Fruit fly (Drosophila melanogaster) whole organism, embryonic: ENCODE data around the gene CG6937.

ENCODE experiments used
- Ada2b ChIP-seq: fragments of 200-800 bp; sonication (Bioruptor generic); IDR thresholded peaks from 2 replicates; pipeline ENCODE4 v1.3.6; 2022; ENCODE audit warnings: missing biosample characterization, missing genetic modification characterization
- B-H1 ChIP-seq: fragments of 200-800 bp; sonication (Bioruptor generic); IDR thresholded peaks from 3 replicates; pipeline ENCODE4 v1.3.6; 2022; ENCODE audit warnings: missing biosample characterization, missing genetic modification characterization
- CG10274 ChIP-seq: fragments of 200-800 bp; sonication (Bioruptor generic); optimal IDR thresholded peaks from 3 replicates; lab custom pipeline; 2017; ENCODE audit warnings: missing biosample characterization, mild to moderate bottlenecking, missing genetic modification characterization
- CG10565 ChIP-seq: fragments of 200-800 bp; sonication (Bioruptor generic); optimal IDR thresholded peaks from 3 replicates; lab custom pipeline; 2016; ENCODE audit warnings: missing biosample characterization, mild to moderate bottlenecking, missing genetic modification characterization
- CG12236 ChIP-seq: fragments of 200-800 bp; sonication (Bioruptor generic); optimal IDR thresholded peaks from 2 replicates; lab custom pipeline; 2016; ENCODE audit warnings: missing biosample characterization, missing genetic modification characterization
- CG12299 ChIP-seq: fragments of 200-800 bp; sonication (Bioruptor generic); optimal IDR thresholded peaks from 2 replicates; lab custom pipeline; 2018; ENCODE audit warnings: missing biosample characterization, mild to moderate bottlenecking, missing genetic modification characterization
- CG13287 ChIP-seq: fragments of 200-800 bp; sonication (Bioruptor generic); IDR thresholded peaks from 2 replicates; pipeline ENCODE4 v1.3.6; 2022; ENCODE audit warnings: missing biosample characterization, missing genetic modification characterization; ENCODE audit not compliant: partially characterized antibody
- CG14441 ChIP-seq: fragments of 200-800 bp; sonication (Bioruptor generic); IDR thresholded peaks from 2 replicates; pipeline ENCODE4 v1.3.6; 2022; ENCODE audit warnings: missing biosample characterization, missing genetic modification characterization
- CG1603 ChIP-seq: fragments of 200-800 bp; sonication (Bioruptor generic); optimal IDR thresholded peaks from 2 replicates; lab custom pipeline; 2019; ENCODE audit warnings: missing biosample characterization, mild to moderate bottlenecking, missing genetic modification characterization, moderate library complexity
- CG17186 ChIP-seq: fragments of 200-800 bp; sonication (Bioruptor generic); optimal IDR thresholded peaks from 3 replicates; lab custom pipeline; 2017; ENCODE audit warnings: missing biosample characterization, missing genetic modification reagents, missing genetic modification characterization
- CG17361 ChIP-seq: fragments of 200-800 bp; sonication (Bioruptor generic); IDR thresholded peaks from 3 replicates; pipeline ENCODE4 v1.3.6; 2022; ENCODE audit warnings: missing biosample characterization, missing genetic modification characterization
- CG30403 ChIP-seq: fragments of 200-800 bp; sonication (Bioruptor generic); optimal IDR thresholded peaks from 3 replicates; lab custom pipeline; 2016; ENCODE audit warnings: missing biosample characterization, missing genetic modification characterization
- CG31441 ChIP-seq: fragments of 200-800 bp; sonication (Bioruptor generic); IDR thresholded peaks from 2 replicates; pipeline ENCODE4 v1.3.6; 2022; ENCODE audit warnings: missing biosample characterization, missing genetic modification characterization
- CG4617 ChIP-seq: fragments of 200-800 bp; sonication (Bioruptor generic); optimal IDR thresholded peaks from 3 replicates; lab custom pipeline; 2016; ENCODE audit warnings: missing biosample characterization, missing genetic modification characterization, borderline replicate concordance
- CG6689 ChIP-seq: fragments of 200-800 bp; sonication (Bioruptor generic); IDR thresholded peaks from 2 replicates; pipeline ENCODE4 v1.3.6; 2022; ENCODE audit warnings: missing biosample characterization, missing genetic modification characterization
- CG6791 ChIP-seq: fragments of 200-800 bp; sonication (Bioruptor generic); IDR thresholded peaks from 3 replicates; pipeline ENCODE4 v1.3.6; 2022; ENCODE audit warnings: missing biosample characterization, missing genetic modification characterization; ENCODE audit not compliant: partially characterized antibody
- CG7928 ChIP-seq: fragments of 200-800 bp; sonication (Bioruptor generic); optimal IDR thresholded peaks from 2 replicates; lab custom pipeline; 2017; ENCODE audit warnings: missing biosample characterization, mild to moderate bottlenecking, missing genetic modification characterization
- CG8478 ChIP-seq: fragments of >200 bp; optimal IDR thresholded peaks from 2 replicates; lab custom pipeline; 2018
- CG8924 ChIP-seq: fragments of 200-800 bp; optimal IDR thresholded peaks from 3 replicates; lab custom pipeline; 2019; ENCODE audit warnings: missing biosample characterization, mild to moderate bottlenecking, missing genetic modification characterization, moderate library complexity
- CG9932 ChIP-seq: fragments of 200-800 bp; sonication (Bioruptor generic); IDR thresholded peaks from 2 replicates; pipeline ENCODE4 v1.3.6; 2022; ENCODE audit warnings: missing biosample characterization, missing genetic modification characterization
- Camta ChIP-seq: fragments of 200-800 bp; sonication (Bioruptor generic); optimal IDR thresholded peaks from 2 replicates; lab custom pipeline; 2016; ENCODE audit warnings: missing biosample characterization, missing genetic modification characterization
- Dfd ChIP-seq, 2 experiments: fragments of >200 bp; optimal IDR thresholded peaks; 2 replicates each; lab custom pipeline; 2017; ENCODE audit warnings: missing biosample characterization in 2 of 2, missing genetic modification characterization in 2 of 2
- Dll ChIP-seq: fragments of 200-800 bp; sonication (Bioruptor generic); IDR thresholded peaks from 4 replicates; pipeline ENCODE4 v1.3.6; 2022; ENCODE audit warnings: missing biosample characterization, missing genetic modification characterization; ENCODE audit not compliant: partially characterized antibody
- Hr51 ChIP-seq, 2 experiments: fragments of 200-800 bp; sonication (Bioruptor generic); optimal IDR thresholded peaks; 2 replicates in 1 of 2; 3 replicates in 1 of 2; lab custom pipeline; 2016 to 2018; ENCODE audit warnings: missing biosample characterization in 2 of 2, missing genetic modification characterization in 2 of 2, mild to moderate bottlenecking in 1 of 2, moderate library complexity in 1 of 2
- Hr78 ChIP-seq, 2 experiments: fragments of 200-800 bp in 1 of 2; fragments of >200 bp in 1 of 2; sonication (Bioruptor generic) in 1 of 2; optimal IDR thresholded peaks; 2 replicates each; lab custom pipeline; 2017 to 2019; ENCODE audit warnings: missing biosample characterization in 2 of 2, missing genetic modification characterization in 2 of 2, mild to moderate bottlenecking in 1 of 2, moderate library complexity in 1 of 2
- Scr ChIP-seq: fragments of 200-800 bp; sonication (Bioruptor generic); IDR thresholded peaks from 2 replicates; pipeline ENCODE4 v1.3.6; 2022; ENCODE audit warnings: missing biosample characterization, missing genetic modification characterization; ENCODE audit not compliant: partially characterized antibody
- Six4 ChIP-seq: fragments of 200-800 bp; sonication (Bioruptor generic); optimal IDR thresholded peaks from 2 replicates; lab custom pipeline; 2016; ENCODE audit warnings: missing biosample characterization, missing genetic modification characterization
- amos ChIP-seq: fragments of 200-800 bp; sonication (Bioruptor generic); IDR thresholded peaks from 2 replicates; pipeline ENCODE4 v1.3.6; 2022; ENCODE audit warnings: missing biosample characterization, missing genetic modification characterization; ENCODE audit not compliant: partially characterized antibody
- az2 ChIP-seq: fragments of 200-800 bp; sonication (Bioruptor generic); optimal IDR thresholded peaks from 3 replicates; lab custom pipeline; 2016; ENCODE audit warnings: missing biosample characterization, missing genetic modification characterization
- bowl ChIP-seq: fragments of 200-800 bp; sonication (Bioruptor generic); IDR thresholded peaks from 2 replicates; pipeline ENCODE4 v1.3.6; 2022; ENCODE audit warnings: missing biosample characterization, missing genetic modification characterization
- bsh ChIP-seq, 2 experiments: fragments of 200-800 bp; sonication (Bioruptor generic); optimal IDR thresholded peaks; 2 replicates each; lab custom pipeline; 2017 to 2018; ENCODE audit warnings: mild to moderate bottlenecking in 2 of 2, missing biosample characterization in 2 of 2, missing genetic modification characterization in 2 of 2, moderate library complexity in 1 of 2
- crc ChIP-seq: fragments of 200-800 bp; sonication (Bioruptor generic); optimal IDR thresholded peaks from 2 replicates; lab custom pipeline; 2016; ENCODE audit warnings: missing biosample characterization, missing genetic modification characterization
- crol ChIP-seq: fragments of 200-800 bp; sonication (Bioruptor generic); IDR thresholded peaks from 2 replicates; pipeline ENCODE4 v1.3.6; 2022; ENCODE audit warnings: missing biosample characterization, missing genetic modification characterization
- dmrt11E ChIP-seq: fragments of 200-800 bp; sonication (Bioruptor generic); optimal IDR thresholded peaks from 3 replicates; lab custom pipeline; 2018; ENCODE audit warnings: missing biosample characterization, mild to moderate bottlenecking, missing genetic modification characterization, moderate library complexity
- en ChIP-seq: fragments of 200-800 bp; sonication (Bioruptor generic); optimal IDR thresholded peaks from 2 replicates; lab custom pipeline; 2016; ENCODE audit warnings: missing biosample characterization, missing genetic modification characterization
- ewg ChIP-seq: fragments of 200-800 bp; sonication (Bioruptor generic); optimal IDR thresholded peaks from 3 replicates; lab custom pipeline; 2017; ENCODE audit warnings: mild to moderate bottlenecking, missing biosample characterization, missing genetic modification reagents, missing genetic modification characterization
- fd3F ChIP-seq: fragments of 200-800 bp; sonication (Bioruptor generic); optimal IDR thresholded peaks from 2 replicates; lab custom pipeline; 2018; ENCODE audit warnings: missing biosample characterization, mild to moderate bottlenecking, missing genetic modification characterization, moderate library complexity
- gcm2 ChIP-seq: fragments of 200-800 bp; sonication (Bioruptor generic); optimal IDR thresholded peaks from 2 replicates; lab custom pipeline; 2016; ENCODE audit warnings: missing biosample characterization, missing genetic modification characterization
- lov ChIP-seq, 2 experiments: fragments of 200-800 bp in 1 of 2; fragments of >200 bp in 1 of 2; sonication (Bioruptor generic) in 1 of 2; IDR thresholded peaks in 1 of 2; optimal IDR thresholded peaks in 1 of 2; 2 replicates in 1 of 2; 3 replicates in 1 of 2; pipeline versions ENCODE4 v1.3.6 to Lab custom; 2017 to 2022; ENCODE audit warnings: missing biosample characterization in 1 of 2, missing genetic modification characterization in 1 of 2
- nerfin-2 ChIP-seq: fragments of 200-800 bp; sonication (Bioruptor generic); IDR thresholded peaks from 2 replicates; pipeline ENCODE4 v1.3.6; 2022; ENCODE audit warnings: missing biosample characterization, missing genetic modification characterization; ENCODE audit not compliant: partially characterized antibody
- pfk ChIP-seq: fragments of 200-800 bp; sonication (Bioruptor generic); optimal IDR thresholded peaks from 2 replicates; lab custom pipeline; 2018; ENCODE audit warnings: missing biosample characterization, mild to moderate bottlenecking, missing genetic modification characterization, moderate library complexity
- pzg ChIP-seq: fragments of 200-800 bp; sonication (Bioruptor generic); optimal IDR thresholded peaks from 3 replicates; lab custom pipeline; 2018; ENCODE audit warnings: missing biosample characterization, mild to moderate bottlenecking, missing genetic modification characterization, moderate library complexity
- sc ChIP-seq, 3 experiments: fragments of >200 bp in 2 of 3; fragments of 200-800 bp in 1 of 3; sonication (Bioruptor generic) in 1 of 3; optimal IDR thresholded peaks; 2 replicates in 2 of 3; 3 replicates in 1 of 3; lab custom pipeline; 2017; ENCODE audit warnings: mild to moderate bottlenecking in 1 of 3, missing biosample characterization in 1 of 3, missing genetic modification characterization in 1 of 3, missing genetic modification reagents in 1 of 3
- tup ChIP-seq: fragments of 200-800 bp; sonication (Bioruptor generic); optimal IDR thresholded peaks from 2 replicates; lab custom pipeline; 2016; ENCODE audit warnings: missing biosample characterization, mild to moderate bottlenecking, missing genetic modification characterization, moderate library complexity
- vfl ChIP-seq: fragments of 200-800 bp; sonication (Bioruptor generic); optimal IDR thresholded peaks from 2 replicates; lab custom pipeline; 2016; ENCODE audit warnings: missing biosample characterization, missing genetic modification characterization
- wor ChIP-seq: fragments of 200-800 bp; sonication (Bioruptor generic); IDR thresholded peaks from 2 replicates; pipeline ENCODE4 v1.3.6; 2022; ENCODE audit warnings: missing biosample characterization, missing genetic modification characterization

Gene CG6937

DNA sequence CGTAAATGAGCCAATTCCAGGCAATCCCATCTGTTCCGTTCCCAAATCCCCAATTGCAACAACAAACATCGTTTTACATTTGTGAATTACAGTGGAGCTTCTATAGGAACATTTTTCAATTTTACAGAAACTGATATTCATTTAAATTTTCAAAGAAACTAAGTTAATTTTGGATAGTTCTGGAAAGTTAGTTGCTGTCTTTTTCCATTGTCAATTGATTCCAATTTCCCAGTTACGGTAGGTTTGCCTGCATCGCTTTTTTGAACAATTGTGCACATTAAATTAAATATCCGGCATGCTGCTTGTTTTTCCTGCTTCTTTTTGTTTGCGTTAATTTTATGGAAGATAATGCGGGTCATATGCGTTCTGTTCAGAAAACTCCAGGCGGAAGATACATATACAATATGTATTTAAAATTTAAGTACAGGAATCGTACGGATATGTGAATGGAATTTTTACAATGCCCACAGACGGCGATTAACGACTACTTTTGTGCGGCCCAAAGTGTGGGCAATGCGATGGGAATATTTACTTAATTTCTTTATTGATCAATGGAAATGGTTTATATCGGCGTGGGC lies 43.5 kb downstream of the CG6937 start (continued):
- TF ChIP-seq CG6791 (GFP tag; lab: Robert Waterston, UW) (no peak), Ada2b (peak; percentile 50), CG31441 (GFP tag; lab: Robert Waterston, UW) (no peak)

DNA sequence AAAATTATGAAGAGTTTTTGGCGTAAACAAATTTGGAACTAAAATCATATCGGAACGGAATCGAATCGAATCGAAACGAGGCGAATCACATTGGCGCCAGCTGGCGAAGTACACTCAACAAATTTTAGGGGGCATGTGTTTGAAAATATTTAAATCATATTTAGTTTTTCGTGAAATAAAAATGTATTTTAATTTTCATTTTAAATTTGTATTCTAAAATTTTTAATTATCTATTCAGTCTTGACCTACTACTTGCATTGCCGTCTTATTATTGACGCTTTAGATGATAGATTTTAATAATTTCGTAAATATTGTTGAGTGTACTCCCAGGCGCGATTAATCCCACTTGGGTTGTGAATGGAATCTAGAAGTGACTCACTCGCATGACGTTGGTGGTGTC lies 44.6 kb downstream of the CG6937 start:
- TF ChIP-seq CG1603 (tag; lab: Kevin White, UChicago) (no peak), nerfin-2 (GFP tag; lab: Robert Waterston, UW) (no peak), CG17361 (GFP tag; lab: Robert Waterston, UW) (0 out of 3 replicates have a peak, but pooled peaks have one; percentile 25), CG10274 (GFP tag; lab: Kevin White, UChicago) (no peak), gcm2 (GFP tag; lab: Kevin White, UChicago) (no peak), Camta (GFP tag; lab: Kevin White, UChicago) (no peak), bowl (GFP tag; lab: Robert Waterston, UW) (no peak), bsh (GFP tag; optimal IDR thresholded peaks at IDR 0.05; lab: Kevin White, UChicago) (no peak), sc (optimal IDR thresholded peaks at IDR 0.05; lab: Kevin White, UChicago) (no peak), sc (GFP tag; optimal IDR thresholded peaks at IDR 0.05; lab: Kevin White, UChicago) (no peak), Six4 (GFP tag; lab: Kevin White, UChicago) (no peak), dmrt11E (tag; lab: Kevin White, UChicago) (no peak), CG4617 (no peak), amos (no peak), pzg (GFP tag; lab: Kevin White, UChicago) (no peak), CG13287 (GFP tag; lab: Robert Waterston, UW) (no peak), CG10565 (GFP tag; lab: Kevin White, UChicago) (no peak), B-H1 (GFP tag; lab: Robert Waterston, UW) (no peak), Dll (no peak), CG7928 (GFP tag; lab: Kevin White, UChicago) (no peak), CG17186 (no peak), CG9932 (no peak), CG8924 (tag; lab: Kevin White, UChicago) (peak; percentile 7), lov (optimal IDR thresholded peaks at IDR 0.05; lab: Kevin White, UChicago) (no peak), lov (GFP tag; IDR thresholded peaks at IDR 0.05; lab: Robert Waterston, UW) (no peak), CG6689 (GFP tag; lab: Robert Waterston, UW) (no peak), Hr51 (GFP tag; optimal IDR thresholded peaks at IDR 0.05; lab: Kevin White, UChicago) (peak in 1 of 2 experiments; percentile 51), wor (no peak), ewg (GFP tag; lab: Kevin White, UChicago) (no peak), crol (GFP tag; lab: Robert Waterston, UW) (no peak), vfl (GFP tag; lab: Kevin White, UChicago) (no peak), tup (GFP tag; lab: Kevin White, UChicago) (no peak), az2 (no peak), Hr78 (GFP tag; optimal IDR thresholded peaks at IDR 0.05; lab: Kevin White, UChicago) (no peak), CG12299 (tag; lab: Kevin White, UChicago) (no peak), pfk (no peak), crc (GFP tag; lab: Kevin White, UChicago) (no peak), CG12236 (GFP tag; lab: Kevin White, UChicago) (no peak), CG8478 (lab: Kevin White, UChicago) (no peak), CG14441 (GFP tag; lab: Robert Waterston, UW) (no peak), Scr (no peak), fd3F (GFP tag; lab: Kevin White, UChicago) (no peak), Dfd (GFP tag; optimal IDR thresholded peaks at IDR 0.05; lab: Kevin White, UChicago) (no peak), CG30403 (GFP tag; lab: Kevin White, UChicago) (no peak), en (GFP tag; lab: Kevin White, UChicago) (no peak)
